Worm (Caenorhabditis elegans) whole organism, L2 larva: Measurements from ENCODE around the gene dod-6.

ENCODE experiments used
- ZK546.5 ChIP-seq: sonication (generic microtip); optimal IDR thresholded peaks from 2 replicates; lab custom pipeline; 2017; ENCODE audit warnings: missing biosample characterization, missing genetic modification characterization
- aly-2 ChIP-seq: fragments of 150-350 bp; optimal IDR thresholded peaks from 2 replicates; lab custom pipeline; 2014; ENCODE audit warnings: missing biosample characterization, missing genetic modification characterization
- ama-1 ChIP-seq: fragments of 150-350 bp; optimal IDR thresholded peaks from 2 replicates; lab custom pipeline; 2018; ENCODE audit warnings: inconsistent platforms
- mdl-1 ChIP-seq, 2 experiments: fragments of 150-350 bp in 1 of 2; sonication (generic microtip) in 1 of 2; optimal IDR thresholded peaks; 2 replicates each; lab custom pipeline; 2017; ENCODE audit warnings: missing biosample characterization in 2 of 2, missing genetic modification characterization in 2 of 2
- nhr-10 ChIP-seq: sonication (generic microtip); optimal IDR thresholded peaks from 2 replicates; lab custom pipeline; 2017; ENCODE audit warnings: missing biosample characterization, missing genetic modification characterization
- nhr-11 ChIP-seq: fragments of 150-350 bp; optimal IDR thresholded peaks from 2 replicates; lab custom pipeline; 2014; ENCODE audit warnings: missing biosample characterization, missing genetic modification characterization
- nhr-77 ChIP-seq: fragments of 150-350 bp; optimal IDR thresholded peaks from 2 replicates; lab custom pipeline; 2014; ENCODE audit warnings: missing biosample characterization, missing genetic modification characterization

DNA sequence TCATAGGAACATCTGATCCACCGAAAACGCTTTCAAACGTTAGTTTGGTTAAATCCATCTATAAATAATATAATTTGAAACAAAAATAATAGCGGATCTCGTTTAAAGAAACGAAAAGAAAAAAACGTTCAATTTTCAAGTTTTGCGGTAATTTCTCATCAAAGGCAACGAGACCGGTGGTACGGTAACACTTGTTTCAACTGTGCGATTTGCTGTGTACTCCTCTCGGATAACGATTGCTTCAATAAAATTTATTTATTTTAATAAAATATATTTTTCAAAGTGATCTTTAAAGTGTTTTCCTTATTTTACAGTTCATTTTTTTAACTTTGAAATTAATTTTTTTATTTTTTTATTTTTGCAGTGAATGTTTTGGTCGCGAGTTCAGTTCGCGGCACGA lies 21.1 kb downstream of the dod-6 start, which contains the start of the genes rde-4 and cox-14:
- TF ChIP-seq nhr-11 (tag; lab: Kevin White, UChicago) (no peak), mdl-1 (tag; optimal IDR thresholded peaks at IDR 0.05; lab: Kevin White, UChicago) (peak in 1 of 2 experiments; percentile 54), ZK546.5 (tag; lab: Kevin White, UChicago) (peak; percentile 31), nhr-10 (tag; lab: Kevin White, UChicago) (no peak), aly-2 (tag; lab: Kevin White, UChicago) (no peak), ama-1 (lab: Kevin White, UChicago) (peak; percentile 41), nhr-77 (tag; lab: Kevin White, UChicago) (no peak)
